Fruit fly (Drosophila melanogaster) whole organism: ENCODE measurements around the gene Decay.
A peak's percentile ranks its signal among the peaks of the same experiment; 100 is the strongest.

ENCODE experiments used
- CG8478 ChIP-seq: fragments of >200 bp; optimal IDR thresholded peaks from 2 replicates; lab custom pipeline; 2018; ENCODE audit warnings: inconsistent platforms
- Dll ChIP-seq: fragments of >200 bp; optimal IDR thresholded peaks from 2 replicates; lab custom pipeline; 2017
- EcR ChIP-seq, 2 experiments: fragments of >200 bp; optimal IDR thresholded peaks; 2 replicates each; lab custom pipeline; 2017; ENCODE audit warnings: missing biosample characterization in 2 of 2, missing genetic modification characterization in 2 of 2, missing genetic modification reagents in 2 of 2
- pan ChIP-seq: fragments of >200 bp; optimal IDR thresholded peaks from 2 replicates; lab custom pipeline; 2017
- psq ChIP-seq: fragments of >200 bp; optimal IDR thresholded peaks from 2 replicates; lab custom pipeline; 2017
- usp ChIP-seq: fragments of >200 bp; optimal IDR thresholded peaks from 2 replicates; lab custom pipeline; 2017; ENCODE audit warnings: missing biosample characterization, missing genetic modification characterization, mixed read lengths

Decay gene

dm6 chr3R:16456607-16457006, 44.2 kb downstream of the Decay start:
- TF ChIP-seq pan (no peak), CG8478 (no peak), usp (GFP tag; lab: Kevin White, UChicago) (no peak), EcR (GFP tag; optimal IDR thresholded peaks at IDR 0.05; lab: Kevin White, UChicago) (no peak), Dll (lab: Kevin White, UChicago) (no peak), psq (lab: Kevin White, UChicago) (no peak)

- TF ChIP-seq Dll (lab: Kevin White, UChicago) (no peak), CG8478 (no peak), EcR (GFP tag; optimal IDR thresholded peaks at IDR 0.05; lab: Kevin White, UChicago) (no peak), pan (no peak), psq (lab: Kevin White, UChicago) (no peak), usp (GFP tag; lab: Kevin White, UChicago) (no peak)
Observed at dm6 chr3R:16455875-16456274, 45.0 kb downstream of the Decay start, which contains the start of gene CG14883. TSS of gene CG14883 (plus strand) at chr3R:16456052.

- TF ChIP-seq CG8478, result no peak
- TF ChIP-seq psq (lab: Kevin White, UChicago), result no peak
- TF ChIP-seq usp (GFP tag; lab: Kevin White, UChicago), result no peak
- no peak for TF ChIP-seq EcR (GFP tag; optimal IDR thresholded peaks at IDR 0.05; lab: Kevin White, UChicago)
- TF ChIP-seq pan, result no peak
- TF ChIP-seq Dll (lab: Kevin White, UChicago), result no peak
Observed at dm6 chr3R:16454192-16454591, 46.7 kb downstream of the Decay start, which contains the start of gene CG10405. TSS of gene CG10405 (plus strand) at chr3R:16454492.

- no peak for TF ChIP-seq CG8478
- no peak for TF ChIP-seq EcR (GFP tag; optimal IDR thresholded peaks at IDR 0.05; lab: Kevin White, UChicago)
Observed at dm6 chr3R:16453597-16453996, 47.3 kb downstream of the Decay start, which contains the start of gene Pak3. TSS of gene Pak3 (minus strand) at chr3R:16453821.

- TF ChIP-seq pan (no peak), Dll (lab: Kevin White, UChicago) (no peak), psq (lab: Kevin White, UChicago) (no peak), CG8478 (peak; percentile 53), EcR (GFP tag; optimal IDR thresholded peaks at IDR 0.05; lab: Kevin White, UChicago) (no peak), usp (GFP tag; lab: Kevin White, UChicago) (no peak)
Observed at dm6 chr3R:16452954-16453587, 47.8 kb downstream of the Decay start.

- no peak for TF ChIP-seq usp (GFP tag; lab: Kevin White, UChicago)
- no peak for TF ChIP-seq CG8478
- TF ChIP-seq psq (lab: Kevin White, UChicago), result no peak
- TF ChIP-seq EcR (GFP tag; optimal IDR thresholded peaks at IDR 0.05; lab: Kevin White, UChicago), result peak in 1 of 2 experiments; percentile 34
- no peak for TF ChIP-seq pan
- no peak for TF ChIP-seq Dll (lab: Kevin White, UChicago)
Observed at dm6 chr3R:16449187-16449973, 51.5 kb downstream of the Decay start.
